Worm (Caenorhabditis elegans): ENCODE data around the gene rgl-1.

DNA sequence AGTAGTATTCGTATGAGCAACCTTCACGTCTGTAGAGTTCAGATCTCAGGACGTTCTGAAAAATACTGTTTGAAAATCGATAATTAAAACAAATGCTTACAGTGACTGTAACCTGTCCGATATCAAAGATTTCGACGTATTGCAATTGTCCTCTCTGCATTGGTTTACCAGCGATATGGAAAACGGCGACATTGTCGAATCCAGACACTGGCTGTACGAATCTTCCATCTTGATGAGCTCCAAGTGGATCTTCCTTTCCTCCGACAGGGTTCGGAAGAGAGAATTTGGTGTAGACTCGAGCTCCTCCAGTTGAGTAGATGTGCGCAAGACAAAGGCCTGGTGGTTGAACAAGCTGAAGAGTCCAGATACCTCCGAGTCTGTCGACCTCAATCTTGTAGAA, 8.5 kb upstream of the rgl-1 start:
- TF ChIP-seq pha-4 (tag; optimal IDR thresholded peaks at IDR 0.05) (no peak), elt-1 (tag; optimal IDR thresholded peaks at IDR 0.05; ENCODE audit: borderline replicate concordance, insufficient read depth) (no peak), nhr-28 (tag; optimal IDR thresholded peaks at IDR 0.05) (no peak), ztf-11 (tag; optimal IDR thresholded peaks at IDR 0.05) (no peak), unc-62 (GFP tag; optimal IDR thresholded peaks at IDR 0.05) (no peak), snpc-4 (tag; optimal IDR thresholded peaks at IDR 0.05) (no peak), ces-1 (GFP tag; optimal IDR thresholded peaks at IDR 0.05) (no peak), nhr-76 (tag; optimal IDR thresholded peaks at IDR 0.05) (no peak), blmp-1 (tag; optimal IDR thresholded peaks at IDR 0.05) (no peak), elt-3 (tag; optimal IDR thresholded peaks at IDR 0.05) (no peak), unc-39 (tag; optimal IDR thresholded peaks at IDR 0.05) (no peak)
